Worm (Caenorhabditis elegans) whole organism, young adult: ENCODE results near the gene cyp-33C2.

ENCODE experiments used
- F10E7.11 ChIP-seq: sonication (generic microtip); optimal IDR thresholded peaks from 2 replicates; lab custom pipeline; 2017; ENCODE audit warnings: mild to moderate bottlenecking, missing genetic modification characterization, moderate library complexity, missing compliant biosample characterization
- K12H6.12 ChIP-seq: fragments of 200-800 bp; sonication (Bioruptor generic); optimal IDR thresholded peaks from 2 replicates; lab custom pipeline; 2018; ENCODE audit warnings: mild to moderate bottlenecking, missing genetic modification characterization, missing compliant biosample characterization
- Y53G8AR.9 ChIP-seq: fragments of 200-800 bp; sonication (Bioruptor generic); conservative IDR thresholded peaks from 2 replicates; pipeline ENCODE4 v1.3.6; 2022; ENCODE audit warnings: missing genetic modification reagents, missing genetic modification characterization, missing compliant biosample characterization
- let-607 ChIP-seq, 2 experiments: fragments of 200-800 bp in 1 of 2; sonication (Bioruptor generic) in 1 of 2; sonication (generic microtip) in 1 of 2; optimal IDR thresholded peaks; 2 replicates each; lab custom pipeline; 2016 to 2018; ENCODE audit warnings: mild to moderate bottlenecking in 2 of 2, missing compliant biosample characterization in 2 of 2, missing genetic modification characterization in 2 of 2, moderate library complexity in 2 of 2, missing genotype in 1 of 2
- snpc-3.4 ChIP-seq: sonication (generic microtip); optimal IDR thresholded peaks from 2 replicates; lab custom pipeline; 2017; ENCODE audit warnings: missing genetic modification characterization, mild to moderate bottlenecking, missing compliant biosample characterization, antibody characterized with exemption, moderate library complexity, missing genotype, missing genetic modification reagents
- unc-130 ChIP-seq: sonication (generic microtip); optimal IDR thresholded peaks from 2 replicates; lab custom pipeline; 2016; ENCODE audit warnings: missing genetic modification reagents, missing genetic modification characterization, missing compliant biosample characterization

- no peak for TF ChIP-seq snpc-3.4
- TF ChIP-seq K12H6.12 (tag; lab: Kevin White, UChicago), result no peak
- no peak for TF ChIP-seq Y53G8AR.9
- no peak for TF ChIP-seq F10E7.11
- no peak for TF ChIP-seq let-607 (tag; optimal IDR thresholded peaks at IDR 0.05; lab: Kevin White, UChicago)
- no peak for TF ChIP-seq unc-130 (GFP tag; lab: Kevin White, UChicago)
Measured at ce11 chrV:2153274-2153673, 30.0 kb upstream of the cyp-33C2 start, which contains the start of gene srbc-23.
